Fruit fly (Drosophila melanogaster) whole organism, embryonic: ENCODE data around the gene Ptp69D.
A peak's percentile ranks its signal among the peaks of the same experiment; 100 is the strongest.

ENCODE experiments used
- Atf6 ChIP-seq: fragments of 200-800 bp; sonication (Bioruptor generic); IDR thresholded peaks from 2 replicates; pipeline ENCODE4 v1.3.6; 2022; ENCODE audit warnings: missing biosample characterization, missing genetic modification characterization
- C15 ChIP-seq: fragments of 200-800 bp; sonication (Bioruptor generic); IDR thresholded peaks from 3 replicates; pipeline ENCODE4 v1.3.6; 2022; ENCODE audit warnings: missing biosample characterization, missing genetic modification characterization
- CG10274 ChIP-seq: fragments of 200-800 bp; sonication (Bioruptor generic); optimal IDR thresholded peaks from 3 replicates; lab custom pipeline; 2017; ENCODE audit warnings: missing biosample characterization, mild to moderate bottlenecking, missing genetic modification characterization
- CG11398 ChIP-seq: fragments of 200-800 bp; sonication (Bioruptor generic); optimal IDR thresholded peaks from 2 replicates; lab custom pipeline; 2016; ENCODE audit warnings: missing biosample characterization, missing genetic modification characterization
- CG13287 ChIP-seq: fragments of 200-800 bp; sonication (Bioruptor generic); IDR thresholded peaks from 2 replicates; pipeline ENCODE4 v1.3.6; 2022; ENCODE audit warnings: missing biosample characterization, missing genetic modification characterization; ENCODE audit not compliant: partially characterized antibody
- CG14860 ChIP-seq: fragments of 200-800 bp; sonication (Bioruptor generic); IDR thresholded peaks from 3 replicates; pipeline ENCODE4 v1.3.6; 2022; ENCODE audit warnings: missing biosample characterization, missing genetic modification characterization; ENCODE audit not compliant: partially characterized antibody
- CG1529 ChIP-seq: fragments of 200-800 bp; sonication (Bioruptor generic); optimal IDR thresholded peaks from 3 replicates; lab custom pipeline; 2018; ENCODE audit warnings: missing biosample characterization, missing genetic modification characterization
- CG16863 ChIP-seq: fragments of 200-800 bp; sonication (Bioruptor generic); optimal IDR thresholded peaks from 3 replicates; lab custom pipeline; 2016; ENCODE audit warnings: missing biosample characterization, missing genetic modification characterization
- CG18619 ChIP-seq: fragments of 200-800 bp; sonication (Bioruptor generic); optimal IDR thresholded peaks from 3 replicates; lab custom pipeline; 2017; ENCODE audit warnings: missing biosample characterization, mild to moderate bottlenecking, missing genetic modification characterization
- CG31365 ChIP-seq: fragments of 200-800 bp; sonication (Bioruptor generic); optimal IDR thresholded peaks from 2 replicates; lab custom pipeline; 2018; ENCODE audit warnings: missing biosample characterization, mild to moderate bottlenecking, missing genetic modification characterization
- CG3163 ChIP-seq: fragments of 200-800 bp; sonication (Bioruptor generic); optimal IDR thresholded peaks from 3 replicates; lab custom pipeline; 2016; ENCODE audit warnings: missing biosample characterization, missing genetic modification characterization
- CG3281 ChIP-seq: fragments of 200-800 bp; sonication (Bioruptor generic); optimal IDR thresholded peaks from 3 replicates; lab custom pipeline; 2017; ENCODE audit warnings: missing biosample characterization, mild to moderate bottlenecking, missing genetic modification characterization
- CG6791 ChIP-seq: fragments of 200-800 bp; sonication (Bioruptor generic); IDR thresholded peaks from 3 replicates; pipeline ENCODE4 v1.3.6; 2022; ENCODE audit warnings: missing biosample characterization, missing genetic modification characterization; ENCODE audit not compliant: partially characterized antibody
- CG7963 ChIP-seq: fragments of 200-800 bp; sonication (Bioruptor generic); IDR thresholded peaks from 3 replicates; pipeline ENCODE4 v1.3.6; 2022; ENCODE audit warnings: missing biosample characterization, missing genetic modification characterization; ENCODE audit not compliant: partially characterized antibody
- CG9437 ChIP-seq: fragments of 200-800 bp; sonication (Bioruptor generic); optimal IDR thresholded peaks from 2 replicates; lab custom pipeline; 2018; ENCODE audit warnings: missing biosample characterization, mild to moderate bottlenecking, missing genetic modification characterization
- CG9609 ChIP-seq: fragments of 200-800 bp; sonication (Bioruptor generic); optimal IDR thresholded peaks from 3 replicates; lab custom pipeline; 2016; ENCODE audit warnings: missing biosample characterization, missing genetic modification characterization
- D19B ChIP-seq: fragments of 200-800 bp; sonication (Bioruptor generic); optimal IDR thresholded peaks from 2 replicates; lab custom pipeline; 2017; ENCODE audit warnings: missing biosample characterization, mild to moderate bottlenecking, missing genetic modification characterization
- Dip3 ChIP-seq: fragments of 200-800 bp; sonication (Bioruptor generic); optimal IDR thresholded peaks from 3 replicates; lab custom pipeline; 2016; ENCODE audit warnings: missing biosample characterization, missing genetic modification characterization
- Drgx ChIP-seq: fragments of 200-800 bp; sonication (Bioruptor generic); IDR thresholded peaks from 2 replicates; pipeline ENCODE4 v1.3.6; 2022; ENCODE audit warnings: missing biosample characterization, missing genetic modification characterization
- E2f2 ChIP-seq: fragments of 200-800 bp; sonication (Bioruptor generic); IDR thresholded peaks from 2 replicates; pipeline ENCODE4 v1.3.6; 2022; ENCODE audit warnings: missing biosample characterization, missing genetic modification characterization
- Ets97D ChIP-seq: fragments of 200-800 bp; sonication (Bioruptor generic); optimal IDR thresholded peaks from 3 replicates; lab custom pipeline; 2016; ENCODE audit warnings: missing biosample characterization, missing genetic modification characterization
- Fer1 ChIP-seq: fragments of 200-800 bp; sonication (Bioruptor generic); optimal IDR thresholded peaks from 2 replicates; lab custom pipeline; 2017; ENCODE audit warnings: missing biosample characterization, mild to moderate bottlenecking, missing genetic modification characterization
- GATAe ChIP-seq: fragments of 200-800 bp; sonication (Bioruptor generic); conservative IDR thresholded peaks from 2 replicates; pipeline ENCODE4 v1.3.6; 2022; ENCODE audit warnings: missing biosample characterization, missing genetic modification characterization
- HLH4C ChIP-seq: fragments of 200-800 bp; sonication (Bioruptor generic); IDR thresholded peaks from 3 replicates; pipeline ENCODE4 v1.3.6; 2022; ENCODE audit warnings: missing biosample characterization, missing genetic modification characterization; ENCODE audit not compliant: partially characterized antibody
- HLH54F ChIP-seq: fragments of 200-800 bp; sonication (Bioruptor generic); optimal IDR thresholded peaks from 3 replicates; lab custom pipeline; 2016; ENCODE audit warnings: missing biosample characterization, missing genetic modification characterization
- Hr39 ChIP-seq: fragments of >200 bp; optimal IDR thresholded peaks from 2 replicates; lab custom pipeline; 2017
- Nf-YA ChIP-seq: fragments of 200-800 bp; sonication (Bioruptor generic); IDR thresholded peaks from 2 replicates; pipeline ENCODE4 v1.3.6; 2022; ENCODE audit warnings: missing biosample characterization, missing genetic modification characterization
- Pdp1 ChIP-seq, 2 experiments: fragments of 200-800 bp; sonication (Bioruptor generic); optimal IDR thresholded peaks; 3 replicates each; lab custom pipeline; 2016; ENCODE audit warnings: missing biosample characterization in 2 of 2, missing genetic modification characterization in 2 of 2, mild to moderate bottlenecking in 1 of 2, moderate library complexity in 1 of 2
- Sox102F ChIP-seq: fragments of 200-800 bp; sonication (Bioruptor generic); optimal IDR thresholded peaks from 2 replicates; lab custom pipeline; 2018; ENCODE audit warnings: missing biosample characterization, mild to moderate bottlenecking, missing genetic modification characterization, moderate library complexity
- TFAM ChIP-seq: fragments of 200-800 bp; sonication (Bioruptor generic); optimal IDR thresholded peaks from 2 replicates; lab custom pipeline; 2017; ENCODE audit warnings: missing biosample characterization, missing genetic modification characterization, inconsistent platforms
- Trl ChIP-seq, 3 experiments: fragments of >200 bp in 2 of 3; fragments of 200-800 bp in 1 of 3; sonication (Bioruptor generic) in 1 of 3; optimal IDR thresholded peaks; 2 replicates in 1 of 3; 3 replicates in 2 of 3; lab custom pipeline; 2016 to 2017; ENCODE audit warnings: missing biosample characterization in 1 of 3, missing genetic modification characterization in 1 of 3
- Usf ChIP-seq: fragments of 200-800 bp; sonication (Bioruptor generic); optimal IDR thresholded peaks from 2 replicates; lab custom pipeline; 2017; ENCODE audit warnings: missing genotype, missing biosample characterization, missing genetic modification characterization
- YL-1 ChIP-seq: fragments of 200-800 bp; sonication (Bioruptor generic); optimal IDR thresholded peaks from 3 replicates; lab custom pipeline; 2017; ENCODE audit warnings: missing biosample characterization, mild to moderate bottlenecking, missing genetic modification characterization
- abd-A ChIP-seq: fragments of 200-800 bp; sonication (Bioruptor generic); optimal IDR thresholded peaks from 3 replicates; lab custom pipeline; 2019; ENCODE audit warnings: missing biosample characterization, mild to moderate bottlenecking, missing genetic modification characterization, moderate library complexity
- amos ChIP-seq: fragments of 200-800 bp; sonication (Bioruptor generic); IDR thresholded peaks from 2 replicates; pipeline ENCODE4 v1.3.6; 2022; ENCODE audit warnings: missing biosample characterization, missing genetic modification characterization; ENCODE audit not compliant: partially characterized antibody
- br ChIP-seq: fragments of >200 bp; optimal IDR thresholded peaks from 2 replicates; lab custom pipeline; 2017
- cato ChIP-seq: fragments of 200-800 bp; sonication (Bioruptor generic); optimal IDR thresholded peaks from 2 replicates; lab custom pipeline; 2016; ENCODE audit warnings: missing biosample characterization, missing genetic modification characterization, borderline replicate concordance
- dimm ChIP-seq: fragments of 200-800 bp; sonication (Bioruptor generic); IDR thresholded peaks from 2 replicates; pipeline ENCODE4 v1.3.6; 2022; ENCODE audit warnings: missing biosample characterization, missing genetic modification characterization
- grau ChIP-seq: fragments of 200-800 bp; optimal IDR thresholded peaks from 3 replicates; lab custom pipeline; 2019; ENCODE audit warnings: missing biosample characterization, mild to moderate bottlenecking, missing genetic modification characterization, moderate library complexity
- jing ChIP-seq: fragments of 200-800 bp; sonication (Bioruptor generic); optimal IDR thresholded peaks from 2 replicates; lab custom pipeline; 2018; ENCODE audit warnings: missing biosample characterization, mild to moderate bottlenecking, missing genetic modification characterization
- lilli ChIP-seq: fragments of 200-800 bp; sonication (Bioruptor generic); optimal IDR thresholded peaks from 3 replicates; lab custom pipeline; 2016; ENCODE audit warnings: missing biosample characterization, missing genetic modification characterization
- mirr ChIP-seq: fragments of 200-800 bp; sonication (Bioruptor generic); optimal IDR thresholded peaks from 3 replicates; lab custom pipeline; 2018; ENCODE audit warnings: missing biosample characterization, mild to moderate bottlenecking, missing genetic modification characterization
- nau ChIP-seq: fragments of 200-800 bp; sonication (Bioruptor generic); optimal IDR thresholded peaks from 3 replicates; lab custom pipeline; 2017; ENCODE audit warnings: missing biosample characterization, mild to moderate bottlenecking, missing genetic modification characterization, missing genetic modification reagents
- oc ChIP-seq: fragments of 200-800 bp; sonication (Bioruptor generic); optimal IDR thresholded peaks from 2 replicates; lab custom pipeline; 2018; ENCODE audit warnings: missing biosample characterization, mild to moderate bottlenecking, missing genetic modification characterization, moderate library complexity
- row ChIP-seq: fragments of 200-800 bp; sonication (Bioruptor generic); IDR thresholded peaks from 3 replicates; pipeline ENCODE4 v1.3.6; 2022; ENCODE audit warnings: missing biosample characterization, missing genetic modification characterization
- sens ChIP-seq: fragments of 200-800 bp; sonication (Bioruptor generic); peaks from one replicate; lab custom pipeline; 2016; ENCODE audit warnings: missing biosample characterization, missing genetic modification characterization
- sug ChIP-seq: fragments of 200-800 bp; optimal IDR thresholded peaks from 2 replicates; lab custom pipeline; 2019; ENCODE audit warnings: missing biosample characterization, mild to moderate bottlenecking, missing genetic modification characterization, moderate library complexity
- usp ChIP-seq: fragments of >200 bp; optimal IDR thresholded peaks from 2 replicates; lab custom pipeline; 2017; ENCODE audit warnings: missing biosample characterization, missing genetic modification characterization
- vfl ChIP-seq: fragments of 200-800 bp; sonication (Bioruptor generic); optimal IDR thresholded peaks from 2 replicates; lab custom pipeline; 2016; ENCODE audit warnings: missing biosample characterization, missing genetic modification characterization
- vnd ChIP-seq: fragments of 200-800 bp; sonication (Bioruptor generic); IDR thresholded peaks from 3 replicates; pipeline ENCODE4 v1.3.6; 2022; ENCODE audit warnings: missing biosample characterization, missing genetic modification characterization; ENCODE audit not compliant: partially characterized antibody

Ptp69D gene

dm6 chr3L:12741608-12742007 is 6.9 kb downstream of the Ptp69D start, which contains the start of gene CG32112 (continued):
- TF ChIP-seq CG13287 (GFP tag; lab: Robert Waterston, UW) (peak; percentile 85), CG3163 (GFP tag; lab: Kevin White, UChicago) (no peak), CG9437 (GFP tag; lab: Kevin White, UChicago) (peak; percentile 86), mirr (GFP tag; lab: Kevin White, UChicago) (no peak), oc (tag; lab: Kevin White, UChicago) (no peak), CG10274 (GFP tag; lab: Kevin White, UChicago) (no peak), sens (GFP tag; lab: Kevin White, UChicago) (peak; percentile 81), lilli (GFP tag; lab: Kevin White, UChicago) (peak; percentile 52), CG14860 (GFP tag; lab: Robert Waterston, UW) (peak; percentile 54; the same call in 2 of the 3 replicates), Ets97D (GFP tag; lab: Kevin White, UChicago) (peak; percentile 26), sug (tag; lab: Kevin White, UChicago) (no peak), vfl (GFP tag; lab: Kevin White, UChicago) (no peak), TFAM (GFP tag; lab: Kevin White, UChicago) (no peak), amos (no peak; the same call in 1 of the 2 replicates), HLH54F (GFP tag; lab: Kevin White, UChicago) (no peak), CG16863 (GFP tag; lab: Kevin White, UChicago) (no peak), GATAe (GFP tag; lab: Robert Waterston, UW) (no peak), CG1529 (GFP tag; lab: Kevin White, UChicago) (no peak), CG11398 (GFP tag; lab: Kevin White, UChicago) (no peak), vnd (peak; percentile 45; the same call in 1 of the 3 replicates), Dip3 (GFP tag; lab: Kevin White, UChicago) (no peak), dimm (GFP tag; lab: Robert Waterston, UW) (no peak), Pdp1 (GFP tag; optimal IDR thresholded peaks at IDR 0.05; lab: Kevin White, UChicago) (peak in 1 of 2 experiments; percentile 94), Hr39 (lab: Kevin White, UChicago) (no peak), CG9609 (no peak), cato (GFP tag; lab: Kevin White, UChicago) (no peak)

dm6 chr3L:12745121-12745770 is 10.5 kb downstream of the Ptp69D start, which contains the start of gene CG32109:
Gene CG32109, plus strand, starts transcription at chr3L:12745344.
- TF ChIP-seq C15 (GFP tag; lab: Robert Waterston, UW) (no peak), jing (GFP tag; lab: Kevin White, UChicago) (no peak), CG6791 (GFP tag; lab: Robert Waterston, UW) (no peak), E2f2 (GFP tag; lab: Robert Waterston, UW) (peak; percentile 65), abd-A (tag; lab: Kevin White, UChicago) (no peak), CG18619 (GFP tag; lab: Kevin White, UChicago) (no peak), CG31365 (tag; lab: Kevin White, UChicago) (no peak), YL-1 (GFP tag; lab: Kevin White, UChicago) (peak; percentile 19), br (lab: Kevin White, UChicago) (no peak), CG7963 (no peak), Pdp1 (GFP tag; optimal IDR thresholded peaks at IDR 0.05; lab: Kevin White, UChicago) (no peak), Trl (optimal IDR thresholded peaks at IDR 0.05; lab: Kevin White, UChicago) (no peak), Trl (GFP tag; optimal IDR thresholded peaks at IDR 0.05; lab: Kevin White, UChicago) (no peak), D19B (GFP tag; lab: Kevin White, UChicago) (peak; percentile 31), CG3281 (no peak), row (GFP tag; lab: Robert Waterston, UW) (no peak), nau (no peak), Usf (no peak), Atf6 (no peak), Sox102F (GFP tag; lab: Kevin White, UChicago) (no peak), grau (no peak), Fer1 (no peak), Drgx (no peak), Nf-YA (no peak), HLH4C (no peak; the same call in 2 of the 3 replicates), usp (GFP tag; lab: Kevin White, UChicago) (no peak)
